Fruit fly (Drosophila melanogaster) whole organism, prepupa: ENCODE data around the gene CG14915.
A peak's percentile ranks its signal among the peaks of the same experiment; 100 is the strongest.

Experiments used
- CG10631 ChIP-seq: fragments of 200-800 bp; sonication (Bioruptor generic); optimal IDR thresholded peaks from 2 replicates; lab custom pipeline; 2016; ENCODE audit warnings: missing biosample characterization, missing genetic modification characterization
- CG10669 ChIP-seq: fragments of 200-800 bp; sonication (Bioruptor generic); optimal IDR thresholded peaks from 3 replicates; lab custom pipeline; 2018; ENCODE audit warnings: missing biosample characterization, mild to moderate bottlenecking, missing genetic modification characterization, moderate library complexity
- CG11294 ChIP-seq: fragments of 200-800 bp; sonication (Bioruptor generic); IDR thresholded peaks from 2 replicates; pipeline ENCODE4 v1.3.6; 2022; ENCODE audit warnings: missing biosample characterization, missing genetic modification characterization
- CG11902 ChIP-seq: fragments of 200-800 bp; sonication (Bioruptor generic); optimal IDR thresholded peaks from 3 replicates; lab custom pipeline; 2016; ENCODE audit warnings: missing biosample characterization, missing genetic modification characterization
- CG15336 ChIP-seq: fragments of 200-800 bp; sonication (Bioruptor generic); IDR thresholded peaks from 2 replicates; pipeline ENCODE4 v1.3.6; 2022; ENCODE audit warnings: missing biosample characterization, missing genetic modification characterization
- CG16779 ChIP-seq: fragments of 200-800 bp; sonication (Bioruptor generic); optimal IDR thresholded peaks from 3 replicates; lab custom pipeline; 2017; ENCODE audit warnings: missing biosample characterization, mild to moderate bottlenecking, missing genetic modification characterization
- CG3032 ChIP-seq: fragments of 200-800 bp; optimal IDR thresholded peaks from 2 replicates; lab custom pipeline; 2019; ENCODE audit warnings: missing biosample characterization, mild to moderate bottlenecking, missing genetic modification characterization, moderate library complexity
- CG31627 ChIP-seq: fragments of 200-800 bp; sonication (Bioruptor generic); optimal IDR thresholded peaks from 3 replicates; lab custom pipeline; 2016; ENCODE audit warnings: missing biosample characterization, missing genetic modification characterization
- CG4318 ChIP-seq: fragments of 200-800 bp; sonication (Bioruptor generic); optimal IDR thresholded peaks from 3 replicates; lab custom pipeline; 2017; ENCODE audit warnings: missing biosample characterization, mild to moderate bottlenecking, missing genetic modification characterization
- CG6808 ChIP-seq: fragments of 200-800 bp; sonication (Bioruptor generic); optimal IDR thresholded peaks from 3 replicates; lab custom pipeline; 2017; ENCODE audit warnings: missing biosample characterization, missing genetic modification characterization, mild to moderate bottlenecking, moderate library complexity, missing genetic modification reagents
- CG6854 ChIP-seq: fragments of 200-800 bp; sonication (Bioruptor generic); optimal IDR thresholded peaks from 2 replicates; lab custom pipeline; 2017; ENCODE audit warnings: missing biosample characterization, mild to moderate bottlenecking, missing genetic modification characterization
- CG7368 ChIP-seq: fragments of 200-800 bp; sonication (Bioruptor generic); optimal IDR thresholded peaks from 3 replicates; lab custom pipeline; 2016; ENCODE audit warnings: missing biosample characterization, missing genetic modification characterization
- CG8319 ChIP-seq: fragments of 200-800 bp; sonication (Bioruptor generic); optimal IDR thresholded peaks from 3 replicates; lab custom pipeline; 2016; ENCODE audit warnings: missing biosample characterization, missing genetic modification characterization
- CG8632 ChIP-seq: fragments of 200-800 bp; sonication (Bioruptor generic); optimal IDR thresholded peaks from 3 replicates; lab custom pipeline; 2016; ENCODE audit warnings: missing biosample characterization, missing genetic modification characterization
- CG9139 ChIP-seq: fragments of 200-800 bp; sonication (Bioruptor generic); optimal IDR thresholded peaks from 3 replicates; lab custom pipeline; 2017; ENCODE audit warnings: missing biosample characterization, mild to moderate bottlenecking, missing genetic modification characterization
- Eip78C ChIP-seq: fragments of 200-800 bp; sonication (Bioruptor generic); peaks from one replicate; lab custom pipeline; 2016; ENCODE audit warnings: missing biosample characterization, missing genetic modification characterization
- Ets21C ChIP-seq: fragments of 200-800 bp; sonication (Bioruptor generic); optimal IDR thresholded peaks from 3 replicates; lab custom pipeline; 2016; ENCODE audit warnings: missing biosample characterization, missing genetic modification characterization
- Gug ChIP-seq: fragments of 200-800 bp; sonication (Bioruptor generic); IDR thresholded peaks from 2 replicates; pipeline ENCODE4 v1.3.6; 2022; ENCODE audit warnings: missing biosample characterization, missing genetic modification characterization
- Hr38 ChIP-seq: sonication (Bioruptor generic); optimal IDR thresholded peaks from 2 replicates; lab custom pipeline; 2016; ENCODE audit warnings: missing biosample characterization, missing genetic modification characterization
- Hr4 ChIP-seq: fragments of 200-800 bp; sonication (Bioruptor generic); optimal IDR thresholded peaks from 3 replicates; lab custom pipeline; 2016; ENCODE audit warnings: missing biosample characterization, missing genetic modification characterization
- Lpt ChIP-seq: fragments of 200-800 bp; sonication (Bioruptor generic); optimal IDR thresholded peaks from 3 replicates; lab custom pipeline; 2016; ENCODE audit warnings: missing biosample characterization, missing genetic modification characterization
- OdsH ChIP-seq: fragments of 200-800 bp; sonication (Bioruptor generic); optimal IDR thresholded peaks from 3 replicates; lab custom pipeline; 2016; ENCODE audit warnings: missing biosample characterization, missing genetic modification characterization
- Smox ChIP-seq: fragments of 200-800 bp; sonication (Bioruptor generic); optimal IDR thresholded peaks from 3 replicates; lab custom pipeline; 2016; ENCODE audit warnings: missing biosample characterization, missing genetic modification characterization
- Sox102F ChIP-seq: fragments of 200-800 bp; sonication (Bioruptor generic); optimal IDR thresholded peaks from 2 replicates; lab custom pipeline; 2016; ENCODE audit warnings: missing biosample characterization, mild to moderate bottlenecking, missing genetic modification characterization
- Sox14 ChIP-seq: fragments of 200-800 bp; sonication (Bioruptor generic); optimal IDR thresholded peaks from 3 replicates; lab custom pipeline; 2016; ENCODE audit warnings: missing biosample characterization, missing genetic modification characterization
- Sox15 ChIP-seq: fragments of 200-800 bp; sonication (Bioruptor generic); optimal IDR thresholded peaks from 3 replicates; lab custom pipeline; 2016; ENCODE audit warnings: missing biosample characterization, missing genetic modification characterization
- acj6 ChIP-seq: fragments of 200-800 bp; sonication (Bioruptor generic); optimal IDR thresholded peaks from 3 replicates; lab custom pipeline; 2016; ENCODE audit warnings: missing biosample characterization, missing genetic modification characterization
- cyc ChIP-seq: fragments of 200-800 bp; sonication (Bioruptor generic); optimal IDR thresholded peaks from 3 replicates; lab custom pipeline; 2016; ENCODE audit warnings: missing biosample characterization, missing genetic modification characterization
- dac ChIP-seq: fragments of 200-800 bp; sonication (Bioruptor generic); optimal IDR thresholded peaks from 2 replicates; lab custom pipeline; 2017; ENCODE audit warnings: missing biosample characterization, mild to moderate bottlenecking, missing genetic modification characterization
- eg ChIP-seq: fragments of 200-800 bp; sonication (Bioruptor generic); IDR thresholded peaks from 3 replicates; pipeline ENCODE4 v1.3.6; 2022; ENCODE audit warnings: missing biosample characterization, missing genetic modification characterization
- fkh ChIP-seq: fragments of 200-800 bp; sonication (Bioruptor generic); optimal IDR thresholded peaks from 3 replicates; lab custom pipeline; 2017; ENCODE audit warnings: missing biosample characterization, mild to moderate bottlenecking, missing genetic modification characterization, moderate library complexity
- pdm3 ChIP-seq: fragments of 200-800 bp; sonication (Bioruptor generic); optimal IDR thresholded peaks from 3 replicates; lab custom pipeline; 2016; ENCODE audit warnings: missing biosample characterization, missing genetic modification characterization
- spab ChIP-seq: fragments of 200-800 bp; sonication (Bioruptor generic); optimal IDR thresholded peaks from 2 replicates; lab custom pipeline; 2017; ENCODE audit warnings: missing biosample characterization, mild to moderate bottlenecking, missing genetic modification characterization, missing genetic modification reagents
- ss ChIP-seq, 2 experiments: fragments of 200-800 bp; sonication (Bioruptor generic); optimal IDR thresholded peaks; 2 replicates in 1 of 2; 3 replicates in 1 of 2; lab custom pipeline; 2017 to 2018; ENCODE audit warnings: mild to moderate bottlenecking in 2 of 2, missing biosample characterization in 2 of 2, missing genetic modification characterization in 2 of 2, moderate library complexity in 1 of 2
- svp ChIP-seq: fragments of 200-800 bp; sonication (Bioruptor generic); peaks from one replicate; lab custom pipeline; 2016; ENCODE audit warnings: missing biosample characterization, missing genetic modification characterization
- topi ChIP-seq: fragments of 200-800 bp; sonication (Bioruptor generic); optimal IDR thresholded peaks from 3 replicates; lab custom pipeline; 2016; ENCODE audit warnings: missing biosample characterization, missing genetic modification characterization
- vri ChIP-seq: fragments of 200-800 bp; sonication (Bioruptor generic); optimal IDR thresholded peaks from 3 replicates; lab custom pipeline; 2016; ENCODE audit warnings: missing biosample characterization, mild to moderate bottlenecking, missing genetic modification characterization

Gene CG14915

DNA sequence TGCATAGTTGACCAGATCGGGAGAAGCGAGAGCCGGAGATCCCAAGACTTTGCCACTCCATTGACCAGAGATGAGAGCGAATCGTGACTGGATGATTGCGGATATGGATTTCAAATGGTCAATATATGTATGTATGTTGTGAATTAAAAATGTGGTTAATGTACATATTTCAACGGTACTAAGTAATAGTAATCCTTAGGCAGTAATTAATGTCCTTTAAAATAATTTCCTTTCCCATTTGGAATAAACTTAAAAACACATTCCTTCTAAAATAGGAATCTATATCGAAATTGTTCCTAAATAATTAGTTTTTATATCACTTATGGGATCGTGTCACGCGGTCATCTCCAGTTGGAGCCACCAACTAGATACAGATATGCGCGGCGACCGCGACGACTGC is 3.1 kb downstream of the CG14915 start (continued):
- TF ChIP-seq fkh (no peak), CG16779 (tag; lab: Kevin White, UChicago) (no peak), Lpt (peak; percentile 2), CG9139 (no peak), OdsH (peak; percentile 42), Sox102F (peak; percentile 2), Ets21C (GFP tag; lab: Kevin White, UChicago) (no peak)

DNA sequence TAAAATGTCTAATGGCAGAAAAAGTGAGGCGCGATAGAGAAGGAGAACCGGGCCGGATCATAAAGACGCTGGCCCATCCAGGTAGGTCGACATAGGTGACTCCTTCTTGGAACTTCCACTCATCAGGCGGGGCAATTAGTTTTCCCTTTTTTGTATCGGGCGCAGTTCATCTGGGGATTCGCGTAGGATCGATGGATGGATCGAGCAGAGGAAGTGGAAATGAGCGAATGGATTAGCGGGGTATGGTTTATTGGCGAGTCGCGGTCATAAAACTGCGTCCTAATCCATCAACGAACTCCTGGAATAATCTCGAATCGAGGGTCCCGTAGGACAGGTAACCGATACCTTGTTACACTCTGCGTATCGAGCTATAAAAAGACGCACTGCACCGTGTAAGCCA is 4.3 kb downstream of the CG14915 start, which contains the start of gene CG43725:
Gene CG43725, plus strand, starts transcription at position 400 of the 400 bp plus-strand sequence.
- TF ChIP-seq CG10631 (no peak), Hr4 (GFP tag; lab: Kevin White, UChicago) (no peak), CG31627 (GFP tag; lab: Kevin White, UChicago) (no peak), CG11294 (GFP tag; lab: Robert Waterston, UW) (no peak), Sox15 (GFP tag; lab: Kevin White, UChicago) (no peak), CG16779 (tag; lab: Kevin White, UChicago) (no peak), CG10669 (no peak), cyc (GFP tag; lab: Kevin White, UChicago) (no peak)

DNA sequence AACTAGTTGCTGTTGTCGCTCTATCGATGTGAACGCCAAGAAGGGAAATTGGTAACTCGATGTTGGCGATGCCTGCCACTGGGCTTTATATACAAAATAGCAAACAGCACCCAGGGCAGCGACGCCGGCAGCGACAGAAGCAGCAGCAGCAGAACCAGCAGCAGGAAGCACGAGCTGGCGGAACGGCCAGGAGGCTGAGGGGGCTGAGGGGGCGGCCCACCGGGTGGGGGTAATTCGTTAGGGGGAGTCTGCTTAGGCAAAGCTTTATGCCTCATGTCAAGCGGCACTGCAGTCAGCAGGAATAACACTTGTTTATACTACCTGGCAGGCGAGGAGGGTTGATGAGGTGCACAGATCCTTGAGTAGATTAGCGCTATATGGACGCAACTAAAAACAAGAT is 10.5 kb downstream of the CG14915 start, which contains the start of gene AstC:
Gene AstC, minus strand, starts transcription at position 63 of the 400 bp plus-strand sequence.
- TF ChIP-seq Sox14 (GFP tag; lab: Kevin White, UChicago) (no peak), acj6 (no peak), CG6808 (GFP tag; lab: Kevin White, UChicago) (no peak), spab (GFP tag; lab: Kevin White, UChicago) (no peak), CG9139 (no peak), svp (GFP tag; lab: Kevin White, UChicago) (no peak)

DNA sequence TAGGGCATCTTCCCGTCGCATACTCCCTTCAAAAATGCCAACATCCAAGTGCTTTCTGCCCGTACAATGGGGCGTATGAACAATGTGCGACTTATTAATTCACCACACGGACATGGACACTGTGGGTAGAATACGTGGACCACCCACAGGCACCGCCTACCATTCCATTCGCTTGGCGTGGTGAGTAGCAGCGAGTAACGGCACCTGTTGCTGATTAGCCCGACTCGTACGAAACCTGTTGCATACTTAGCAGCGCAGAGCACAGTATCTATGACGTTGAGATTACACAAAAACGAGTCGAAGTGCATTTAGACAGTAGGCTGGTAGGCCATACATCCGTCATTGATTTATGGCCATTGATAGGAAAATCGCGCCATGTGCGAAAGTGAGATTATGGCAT is 11.2 kb downstream of the CG14915 start:
- TF ChIP-seq Smox (GFP tag; lab: Kevin White, UChicago) = no peak
- no peak for TF ChIP-seq Eip78C
- no peak for TF ChIP-seq pdm3
- TF ChIP-seq CG11902 (GFP tag; lab: Kevin White, UChicago) = no peak
- no peak for TF ChIP-seq dac (GFP tag; lab: Kevin White, UChicago)
- no peak for TF ChIP-seq CG4318 (GFP tag; lab: Kevin White, UChicago)
- no peak for TF ChIP-seq CG7368 (GFP tag; lab: Kevin White, UChicago)
- TF ChIP-seq topi (GFP tag; lab: Kevin White, UChicago) = no peak
- no peak for TF ChIP-seq CG6854 (GFP tag; lab: Kevin White, UChicago)
- TF ChIP-seq CG15336 (GFP tag; lab: Robert Waterston, UW) = no peak
- no peak for TF ChIP-seq ss (GFP tag; optimal IDR thresholded peaks at IDR 0.05; lab: Kevin White, UChicago)
- TF ChIP-seq vri (GFP tag; lab: Kevin White, UChicago) = no peak
- TF ChIP-seq CG6808 (GFP tag; lab: Kevin White, UChicago) = no peak
- no peak for TF ChIP-seq Gug
- no peak for TF ChIP-seq CG31627 (GFP tag; lab: Kevin White, UChicago)
- TF ChIP-seq CG3032 (tag; lab: Kevin White, UChicago) = no peak
- no peak for TF ChIP-seq CG9139

DNA sequence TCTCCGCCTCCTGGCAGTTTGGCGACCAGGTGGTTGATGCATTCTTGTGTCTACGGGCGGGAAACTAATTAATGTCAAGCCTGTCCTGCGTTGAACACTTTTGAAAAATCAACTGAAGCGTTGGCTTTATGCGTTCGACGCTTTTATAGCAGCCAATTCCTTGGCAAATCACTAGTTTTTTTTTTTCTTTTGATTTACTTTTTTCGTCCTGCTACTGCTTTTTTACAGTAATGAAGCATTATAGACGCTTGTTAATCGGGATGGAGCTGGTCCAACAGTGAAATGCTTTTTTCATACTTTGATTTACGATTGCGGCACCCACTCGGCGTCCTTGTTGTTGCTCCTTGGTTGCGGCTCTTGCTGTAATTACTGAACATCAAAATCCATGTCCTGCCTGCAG is 14.3 kb downstream of the CG14915 start, which contains the start of gene AstCC:
Gene AstCC, minus strand, starts transcription at position 101 of the 400 bp plus-strand sequence.
- TF ChIP-seq CG8319 (GFP tag; lab: Kevin White, UChicago) = no peak
- TF ChIP-seq CG8632 (GFP tag; lab: Kevin White, UChicago) = no peak
- no peak for TF ChIP-seq eg (GFP tag; lab: Robert Waterston, UW)
- no peak for TF ChIP-seq Hr38 (GFP tag; lab: Kevin White, UChicago)
